Worm (Caenorhabditis elegans) whole organism, L3 larva: ENCODE results near the gene srh-116.

Experiments used
- R02D3.7 ChIP-seq: fragments of 150-350 bp; optimal IDR thresholded peaks from 2 replicates; lab custom pipeline; 2014; ENCODE audit warnings: missing biosample characterization, missing genetic modification characterization
- ama-1 ChIP-seq: fragments of 150-350 bp; optimal IDR thresholded peaks from 2 replicates; lab custom pipeline; 2018
- elt-2 ChIP-seq: sonication (generic microtip); optimal IDR thresholded peaks from 2 replicates; lab custom pipeline; 2016; ENCODE audit warnings: missing genetic modification reagents, mild to moderate bottlenecking, missing genetic modification characterization, missing compliant biosample characterization
- elt-3 ChIP-seq, 3 experiments: fragments of 150-350 bp in 1 of 3; sonication (generic microtip) in 2 of 3; optimal IDR thresholded peaks; 2 replicates in 2 of 3; 4 replicates in 1 of 3; lab custom pipeline; 2014 to 2017; ENCODE audit warnings: missing biosample characterization in 3 of 3, missing genetic modification characterization in 3 of 3
- fos-1 ChIP-seq: fragments of 150-350 bp; optimal IDR thresholded peaks from 2 replicates; lab custom pipeline; 2014; ENCODE audit warnings: missing biosample characterization, missing genetic modification characterization
- lsy-12 ChIP-seq: sonication (generic microtip); optimal IDR thresholded peaks from 2 replicates; lab custom pipeline; 2016; ENCODE audit warnings: mild to moderate bottlenecking, missing genetic modification characterization, missing compliant biosample characterization
- nfya-1 ChIP-seq: sonication (generic microtip); optimal IDR thresholded peaks from 2 replicates; lab custom pipeline; 2017; ENCODE audit warnings: missing genetic modification characterization, mild to moderate bottlenecking, missing compliant biosample characterization, antibody characterized with exemption, moderate library complexity; ENCODE audit not compliant: insufficient read depth
- nhr-237 ChIP-seq: fragments of 150-350 bp; optimal IDR thresholded peaks from 2 replicates; lab custom pipeline; 2014; ENCODE audit warnings: missing biosample characterization, missing genetic modification characterization
- skn-1 ChIP-seq: fragments of 150-350 bp; optimal IDR thresholded peaks from 2 replicates; lab custom pipeline; 2014; ENCODE audit warnings: missing biosample characterization, missing genetic modification characterization
- unc-62 ChIP-seq: fragments of 150-350 bp; sonication (generic microtip); optimal IDR thresholded peaks from 4 replicates; lab custom pipeline; 2014; ENCODE audit warnings: missing biosample characterization, missing genetic modification reagents, missing genetic modification characterization
- ztf-4 ChIP-seq: fragments of 150-350 bp; optimal IDR thresholded peaks from 2 replicates; lab custom pipeline; 2014; ENCODE audit warnings: missing biosample characterization, missing genetic modification characterization

- no peak for TF ChIP-seq skn-1
- TF ChIP-seq elt-2 (tag; lab: Kevin White, UChicago), result no peak
- TF ChIP-seq R02D3.7, result no peak
- no peak for TF ChIP-seq elt-3 (tag; optimal IDR thresholded peaks at IDR 0.05; lab: Kevin White, UChicago)
- TF ChIP-seq nhr-237, result no peak
- TF ChIP-seq ztf-4 (tag; lab: Kevin White, UChicago), result no peak
- no peak for TF ChIP-seq fos-1 (tag; lab: Kevin White, UChicago)
- TF ChIP-seq unc-62, result no peak
- TF ChIP-seq ama-1 (lab: Kevin White, UChicago), result no peak
- TF ChIP-seq nfya-1, result no peak
- TF ChIP-seq lsy-12 (tag; lab: Kevin White, UChicago), result no peak
Measured at ce11 chrV:17298657-17299056, 43.7 kb upstream of the srh-116 start.
